Fruit fly (Drosophila melanogaster) S2 (cell line): Measurements from ENCODE around the gene CG10035.

Source experiments
- CG8478 ChIP-seq: fragments of >200 bp; optimal IDR thresholded peaks from 2 replicates; lab custom pipeline; 2018
- CTCF ChIP-seq, 2 experiments: fragments of >200 bp; optimal IDR thresholded peaks; 2 replicates each; lab custom pipeline; 2018

CG10035 gene

dm6 chr3R:12352003-12352402 is 30.5 kb downstream of the CG10035 start, which contains the start of gene CG10041:
TSS of gene CG10041 (minus strand) at chr3R:12352103.
- TF ChIP-seq CG8478 (no peak), CTCF (optimal IDR thresholded peaks at IDR 0.05; lab: Kevin White, UChicago) (no peak)

dm6 chr3R:12350497-12350896 is 32.0 kb downstream of the CG10035 start, which contains the start of gene CG10038:
TSS of gene CG10038 (minus strand) at chr3R:12350644.
- no peak for TF ChIP-seq CG8478
- peak; percentile 57 to 85 for TF ChIP-seq CTCF (optimal IDR thresholded peaks at IDR 0.05; lab: Kevin White, UChicago)

dm6 chr3R:12347659-12348058 is 34.8 kb downstream of the CG10035 start:
- TF ChIP-seq CG8478 (no peak), CTCF (optimal IDR thresholded peaks at IDR 0.05; lab: Kevin White, UChicago) (no peak)

- no peak for TF ChIP-seq CTCF (optimal IDR thresholded peaks at IDR 0.05; lab: Kevin White, UChicago)
- no peak for TF ChIP-seq CG8478
Measured at dm6 chr3R:12345989-12346388, 36.5 kb downstream of the CG10035 start.

dm6 chr3R:12344914-12345549 is 37.5 kb downstream of the CG10035 start:
- no peak for TF ChIP-seq CG8478
- TF ChIP-seq CTCF (optimal IDR thresholded peaks at IDR 0.05; lab: Kevin White, UChicago), result no peak

dm6 chr3R:12341374-12341773 is 41.1 kb downstream of the CG10035 start, which contains the start of gene Sgsf:
TSS of gene Sgsf (plus strand) at chr3R:12341674.
- TF ChIP-seq CG8478 (no peak), CTCF (optimal IDR thresholded peaks at IDR 0.05; lab: Kevin White, UChicago) (no peak)
